Fruit fly (Drosophila melanogaster): ENCODE data around the gene CG17982.
A peak's percentile ranks its signal among the peaks of the same experiment; 100 is the strongest.

DNA sequence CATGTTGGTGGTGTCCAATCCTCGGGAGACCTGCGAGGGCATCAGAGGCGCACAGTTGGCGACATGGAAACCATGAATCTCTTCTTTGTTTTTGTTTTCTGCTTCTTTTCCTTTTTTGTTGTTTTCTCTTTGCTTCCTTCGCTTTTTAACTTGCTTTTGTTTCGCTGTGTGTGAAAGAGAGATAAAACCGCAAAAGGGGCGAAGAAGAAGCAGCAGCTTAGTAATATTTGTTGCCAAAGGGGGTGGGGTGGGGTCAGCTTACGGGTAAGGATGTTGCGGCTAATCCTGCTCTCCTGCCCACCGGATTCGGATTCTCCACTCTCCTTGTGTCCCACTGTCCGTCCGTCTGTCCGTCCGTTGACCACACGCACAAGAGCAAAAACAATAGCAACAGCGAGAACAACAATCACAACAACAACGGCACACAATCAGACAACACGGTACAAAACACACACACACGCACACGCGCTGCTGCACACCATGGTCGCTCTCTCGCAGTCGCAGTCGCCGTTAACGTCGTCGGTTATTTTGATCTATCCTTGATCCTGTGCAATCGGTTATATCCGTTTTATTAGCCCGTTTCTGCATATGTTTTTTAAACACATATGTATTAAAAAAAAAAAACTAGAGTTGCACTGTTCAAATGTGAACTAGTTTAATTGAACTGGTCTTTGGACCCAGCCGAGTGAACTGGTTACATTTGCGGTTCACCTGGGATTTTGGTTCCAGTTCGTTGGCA lies 32.8 kb upstream of the CG17982 start:
- TF ChIP-seq CG14655 (GFP tag; optimal IDR thresholded peaks at IDR 0.05) (no peak), CG34367 (tag; optimal IDR thresholded peaks at IDR 0.05) (peak; percentile 46), Snoo (tag; optimal IDR thresholded peaks at IDR 0.05) (no peak), CG10348 (GFP tag; IDR thresholded peaks at IDR 0.05) (no peak), CG8301 (tag; optimal IDR thresholded peaks at IDR 0.05) (no peak), gl (tag; optimal IDR thresholded peaks at IDR 0.05) (peak; percentile 56), CG13204 (GFP tag; optimal IDR thresholded peaks at IDR 0.05) (no peak), Pif1B (GFP tag; optimal IDR thresholded peaks at IDR 0.05) (no peak), rn (GFP tag; IDR thresholded peaks at IDR 0.05) (no peak), CG12605 (GFP tag; IDR thresholded peaks at IDR 0.05) (peak; percentile 14; the same call in 1 of the 2 replicates), EcR (GFP tag; optimal IDR thresholded peaks at IDR 0.05) (peak; percentile 38)

All from whole organism, pupa.